Worm (Caenorhabditis elegans): Measurements from ENCODE around the gene C36C5.4.

C36C5.4 gene

ce11 chrV:3145241-3145640, 21.1 kb upstream of the C36C5.4 start:
- peak; percentile 86 for TF ChIP-seq set-16 (GFP tag; IDR thresholded peaks at IDR 0.05)
- TF ChIP-seq nhr-28 (tag; optimal IDR thresholded peaks at IDR 0.05): no peak

ce11 chrV:3146932-3147331, 19.4 kb upstream of the C36C5.4 start, which contains the start of gene srab-11:
Gene srab-11 (minus strand): TSS chrV:3147032.
- TF ChIP-seq madf-5 (GFP tag; IDR thresholded peaks at IDR 0.05) (no peak), aha-1 (tag) (peak; percentile 6), nhr-28 (tag; optimal IDR thresholded peaks at IDR 0.05) (no peak), sdz-12 (GFP tag; optimal IDR thresholded peaks at IDR 0.05) (no peak), ces-1 (GFP tag; optimal IDR thresholded peaks at IDR 0.05) (no peak), dve-1 (tag; optimal IDR thresholded peaks at IDR 0.05; ENCODE audit: insufficient read depth) (no peak), spr-3 (GFP tag; optimal IDR thresholded peaks at IDR 0.05) (no peak), F26F4.8 (GFP tag; conservative IDR thresholded peaks at IDR 0.05) (no peak)

- TF ChIP-seq nhr-41 (GFP tag; IDR thresholded peaks at IDR 0.05) (0 out of 2 replicates have a peak, but pooled peaks have one; percentile 6), dmd-6 (GFP tag; IDR thresholded peaks at IDR 0.05) (no peak), set-16 (GFP tag; IDR thresholded peaks at IDR 0.05) (peak; percentile 91), mdt-29 (GFP tag; IDR thresholded peaks at IDR 0.05) (no peak), saeg-2 (GFP tag; IDR thresholded peaks at IDR 0.05) (0 out of 2 replicates have a peak, but pooled peaks have one; percentile 38), aha-1 (tag) (peak; percentile 73)
These were observed 16.4 kb upstream of the C36C5.4 start for ce11 chrV:3149910-3150428.

- no peak for TF ChIP-seq dmd-6 (GFP tag; IDR thresholded peaks at IDR 0.05)
These were observed 14.5 kb upstream of the C36C5.4 start, which contains the start of gene srab-6 for ce11 chrV:3151862-3152261. Gene srab-6 (minus strand): TSS chrV:3151962.

- TF ChIP-seq arid-1 (GFP tag; conservative IDR thresholded peaks at IDR 0.05): no peak
- no peak for TF ChIP-seq pha-4 (GFP tag; IDR thresholded peaks at IDR 0.05)
- TF ChIP-seq pha-4 (tag; optimal IDR thresholded peaks at IDR 0.05): no peak
- no peak for TF ChIP-seq nhr-28 (tag; optimal IDR thresholded peaks at IDR 0.05)
- TF ChIP-seq F44E2.7 (GFP tag; IDR thresholded peaks at IDR 0.05): no peak
- no peak for TF ChIP-seq ztf-11 (tag; optimal IDR thresholded peaks at IDR 0.05)
- no peak for TF ChIP-seq ceh-82 (tag; optimal IDR thresholded peaks at IDR 0.05)
- TF ChIP-seq Y5F2A.4 (GFP tag; optimal IDR thresholded peaks at IDR 0.05): no peak
- TF ChIP-seq ama-1 (optimal IDR thresholded peaks at IDR 0.05): no peak
- no peak for TF ChIP-seq ctbp-1 (GFP tag; IDR thresholded peaks at IDR 0.05)
- no peak for TF ChIP-seq spr-3 (GFP tag; optimal IDR thresholded peaks at IDR 0.05)
- no peak for TF ChIP-seq T26A8.4 (GFP tag; IDR thresholded peaks at IDR 0.05)
- no peak for TF ChIP-seq daf-19 (GFP tag; conservative IDR thresholded peaks at IDR 0.05)
- no peak for TF ChIP-seq snpc-1.2 (GFP tag; IDR thresholded peaks at IDR 0.05)
- TF ChIP-seq nhr-6 (tag; optimal IDR thresholded peaks at IDR 0.05): no peak
- TF ChIP-seq rbr-2 (tag; optimal IDR thresholded peaks at IDR 0.05): no peak
- TF ChIP-seq lin-1 (GFP tag; IDR thresholded peaks at IDR 0.05): no peak
- no peak for TF ChIP-seq lin-13 (GFP tag; optimal IDR thresholded peaks at IDR 0.05)
- TF ChIP-seq Y105C5A.15 (GFP tag; IDR thresholded peaks at IDR 0.05): no peak
These were observed 11.3 kb upstream of the C36C5.4 start, which contains the start of gene srab-7 for ce11 chrV:3155072-3155471. Gene srab-7 (minus strand): TSS chrV:3155172.

- TF ChIP-seq hlh-11 (tag; optimal IDR thresholded peaks at IDR 0.05) (no peak), unc-62 (GFP tag; optimal IDR thresholded peaks at IDR 0.05 in 1 of 2) (peak in 1 of 2 experiments; percentile 78), unc-62 (tag; optimal IDR thresholded peaks at IDR 0.05) (no peak), lir-3 (tag; optimal IDR thresholded peaks at IDR 0.05) (no peak), php-3 (GFP tag; IDR thresholded peaks at IDR 0.05) (no peak), ceh-28 (tag; optimal IDR thresholded peaks at IDR 0.05) (no peak), lin-29 (GFP tag; IDR thresholded peaks at IDR 0.05) (no peak)
These were observed 9.6 kb upstream of the C36C5.4 start, which contains the start of gene exh-1 for ce11 chrV:3156786-3157185. Gene exh-1 (plus strand): TSS chrV:3157086.

Data from whole organism, L4 larva.